Worm (Caenorhabditis elegans): Measurements from ENCODE around the gene ZK546.2.
A peak's percentile ranks its signal among the peaks of the same experiment; 100 is the strongest.

The ZK546.2 gene

ce11 chrII:4918501-4919021 lies 27.3 kb upstream of the ZK546.2 start:
- TF ChIP-seq nhr-2 (tag; optimal IDR thresholded peaks at IDR 0.05) (peak; percentile 64), ceh-39 (tag; optimal IDR thresholded peaks at IDR 0.05) (no peak)

ce11 chrII:4920608-4921007 lies 25.2 kb upstream of the ZK546.2 start:
- TF ChIP-seq elt-3 (tag; optimal IDR thresholded peaks at IDR 0.05) (no peak), ztf-11 (tag; optimal IDR thresholded peaks at IDR 0.05) (no peak), sem-2 (GFP tag; optimal IDR thresholded peaks at IDR 0.05) (no peak), ham-2 (GFP tag; optimal IDR thresholded peaks at IDR 0.05) (no peak), lsy-2 (tag; optimal IDR thresholded peaks at IDR 0.05) (no peak), ceh-43 (GFP tag; optimal IDR thresholded peaks at IDR 0.05) (no peak), lin-32 (GFP tag; optimal IDR thresholded peaks at IDR 0.05) (no peak), elt-1 (tag; optimal IDR thresholded peaks at IDR 0.05; ENCODE audit: borderline replicate concordance, insufficient read depth) (no peak), nhr-28 (tag; optimal IDR thresholded peaks at IDR 0.05) (no peak)

- TF ChIP-seq sptf-1 (tag; optimal IDR thresholded peaks at IDR 0.05) (no peak), sem-2 (GFP tag; optimal IDR thresholded peaks at IDR 0.05) (no peak), unc-39 (tag; optimal IDR thresholded peaks at IDR 0.05) (no peak), tbx-8 (GFP tag; optimal IDR thresholded peaks at IDR 0.05) (no peak), lsy-2 (tag; optimal IDR thresholded peaks at IDR 0.05) (no peak), ceh-83 (GFP tag; optimal IDR thresholded peaks at IDR 0.05) (no peak), unc-62 (GFP tag; optimal IDR thresholded peaks at IDR 0.05) (no peak), snpc-4 (tag; optimal IDR thresholded peaks at IDR 0.05) (no peak), ham-2 (GFP tag; optimal IDR thresholded peaks at IDR 0.05) (no peak), nhr-2 (tag; optimal IDR thresholded peaks at IDR 0.05) (no peak), ces-1 (GFP tag; optimal IDR thresholded peaks at IDR 0.05) (no peak), nhr-76 (tag; optimal IDR thresholded peaks at IDR 0.05) (no peak), cnd-1 (tag; optimal IDR thresholded peaks at IDR 0.05) (no peak), mep-1 (tag; optimal IDR thresholded peaks at IDR 0.05) (no peak), nhr-237 (tag; optimal IDR thresholded peaks at IDR 0.05) (no peak), ztf-11 (tag; optimal IDR thresholded peaks at IDR 0.05) (no peak), elt-3 (tag; optimal IDR thresholded peaks at IDR 0.05) (no peak), ceh-43 (GFP tag; optimal IDR thresholded peaks at IDR 0.05) (no peak), hlh-1 (tag; optimal IDR thresholded peaks at IDR 0.05) (no peak), elt-1 (tag; optimal IDR thresholded peaks at IDR 0.05; ENCODE audit: borderline replicate concordance, insufficient read depth) (no peak)
These were observed 21.1 kb upstream of the ZK546.2 start for ce11 chrII:4924729-4925128.

- no peak for TF ChIP-seq nhr-12 (tag; optimal IDR thresholded peaks at IDR 0.05)
- TF ChIP-seq flh-1 (GFP tag; optimal IDR thresholded peaks at IDR 0.05), result no peak
- no peak for TF ChIP-seq ztf-11 (tag; optimal IDR thresholded peaks at IDR 0.05)
- TF ChIP-seq cnd-1 (tag; optimal IDR thresholded peaks at IDR 0.05), result no peak
- no peak for TF ChIP-seq bed-3 (GFP tag; optimal IDR thresholded peaks at IDR 0.05)
- no peak for TF ChIP-seq M03D4.4 (tag; optimal IDR thresholded peaks at IDR 0.05)
- TF ChIP-seq elt-3 (tag; optimal IDR thresholded peaks at IDR 0.05), result no peak
- TF ChIP-seq drap-1 (GFP tag; optimal IDR thresholded peaks at IDR 0.05), result no peak
- no peak for TF ChIP-seq sptf-1 (tag; optimal IDR thresholded peaks at IDR 0.05)
- no peak for TF ChIP-seq unc-120 (tag; optimal IDR thresholded peaks at IDR 0.05; ENCODE audit: poor library complexity, severe bottlenecking)
- TF ChIP-seq lin-13 (tag; optimal IDR thresholded peaks at IDR 0.05), result no peak
- TF ChIP-seq ham-2 (GFP tag; optimal IDR thresholded peaks at IDR 0.05), result no peak
- TF ChIP-seq nhr-28 (tag; optimal IDR thresholded peaks at IDR 0.05), result no peak
These were observed 20.5 kb upstream of the ZK546.2 start, which contains the start of gene aagr-2 for ce11 chrII:4925198-4925764. TSS of gene aagr-2 (minus strand) at chrII:4925248.

ce11 chrII:4931286-4931685 lies 14.5 kb upstream of the ZK546.2 start:
- TF ChIP-seq ztf-11 (tag; optimal IDR thresholded peaks at IDR 0.05) (no peak), ceh-83 (GFP tag; optimal IDR thresholded peaks at IDR 0.05) (no peak), blmp-1 (tag; optimal IDR thresholded peaks at IDR 0.05) (no peak), nhr-237 (tag; optimal IDR thresholded peaks at IDR 0.05) (no peak), nhr-2 (tag; optimal IDR thresholded peaks at IDR 0.05) (no peak), hlh-1 (tag; optimal IDR thresholded peaks at IDR 0.05) (no peak), tbx-8 (GFP tag; optimal IDR thresholded peaks at IDR 0.05) (no peak), elt-3 (tag; optimal IDR thresholded peaks at IDR 0.05) (no peak), sem-2 (GFP tag; optimal IDR thresholded peaks at IDR 0.05) (no peak), mab-5 (tag; optimal IDR thresholded peaks at IDR 0.05) (no peak), sptf-1 (tag; optimal IDR thresholded peaks at IDR 0.05) (no peak), ceh-43 (GFP tag; optimal IDR thresholded peaks at IDR 0.05) (no peak), unc-120 (tag; optimal IDR thresholded peaks at IDR 0.05; ENCODE audit: poor library complexity, severe bottlenecking) (no peak)

Measured in whole organism, mixed stage, embryonic.